Fruit fly (Drosophila melanogaster): ENCODE results near the gene Rap1.

DNA sequence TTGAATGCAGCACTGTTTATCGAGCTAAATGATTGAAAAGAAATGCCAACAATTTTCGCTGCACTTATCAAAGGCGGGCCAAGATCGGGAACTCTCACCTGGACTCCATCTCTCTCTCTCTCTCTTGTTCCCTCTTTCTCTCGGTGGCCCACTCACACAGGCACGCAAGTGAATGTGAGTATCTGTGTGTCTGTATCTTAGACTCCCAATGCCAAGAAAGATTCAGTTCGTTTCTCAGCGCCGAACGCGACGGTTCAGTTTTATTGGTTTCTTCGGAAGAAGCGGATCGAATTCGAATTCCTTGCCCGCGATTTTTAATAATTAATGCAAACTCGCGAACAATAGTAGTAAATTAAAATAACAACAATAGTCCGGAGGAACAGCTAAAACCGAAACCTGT is 23.4 kb upstream of the Rap1 start, which contains the start of gene Tmhs:
- no peak for TF ChIP-seq GATAe (GFP tag; conservative IDR thresholded peaks at IDR 0.05)
- no peak for TF ChIP-seq sr (GFP tag; IDR thresholded peaks at IDR 0.05)
- no peak for TF ChIP-seq Kr (GFP tag; optimal IDR thresholded peaks at IDR 0.05)
- TF ChIP-seq E2f2 (GFP tag; IDR thresholded peaks at IDR 0.05) = no peak
- no peak for TF ChIP-seq MBD-R2 (GFP tag; IDR thresholded peaks at IDR 0.05)
- TF ChIP-seq hth (optimal IDR thresholded peaks at IDR 0.05) = no peak

Measured in whole organism, embryonic.